Worm (Caenorhabditis elegans) whole organism, L1 larva: ENCODE data around the gene T26C5.2.

Experiments
- C16A3.4 ChIP-seq: fragments of 150-350 bp; optimal IDR thresholded peaks from 2 replicates; lab custom pipeline; 2014; ENCODE audit warnings: missing biosample characterization, missing genetic modification characterization
- Y116A8C.19 ChIP-seq: sonication (generic microtip); optimal IDR thresholded peaks from 2 replicates; lab custom pipeline; 2016; ENCODE audit warnings: missing compliant biosample characterization, missing genetic modification characterization, borderline replicate concordance
- ama-1 ChIP-seq: fragments of 150-350 bp; optimal IDR thresholded peaks from 2 replicates; lab custom pipeline; 2014
- blmp-1 ChIP-seq: fragments of 150-350 bp; optimal IDR thresholded peaks from 2 replicates; lab custom pipeline; 2014; ENCODE audit warnings: missing biosample characterization, missing genetic modification characterization
- ceh-8 ChIP-seq: fragments of 200-800 bp; sonication (Bioruptor generic); optimal IDR thresholded peaks from 2 replicates; lab custom pipeline; 2018; ENCODE audit warnings: mild to moderate bottlenecking, missing genetic modification characterization, moderate library complexity, missing compliant biosample characterization
- ceh-82 ChIP-seq, 3 experiments: fragments of 150-350 bp in 1 of 3; sonication (generic microtip) in 2 of 3; optimal IDR thresholded peaks; 2 replicates each; lab custom pipeline; 2014 to 2017; ENCODE audit warnings: missing biosample characterization in 3 of 3, missing genetic modification characterization in 3 of 3
- ceh-88 ChIP-seq: fragments of 200-800 bp; sonication (Bioruptor generic); IDR thresholded peaks from 2 replicates; pipeline ENCODE4 v1.3.6; 2022; ENCODE audit warnings: missing genetic modification characterization, missing compliant biosample characterization
- ceh-90 ChIP-seq: sonication (generic microtip); optimal IDR thresholded peaks from 2 replicates; lab custom pipeline; 2016; ENCODE audit warnings: missing genetic modification characterization, missing compliant biosample characterization
- ces-1 ChIP-seq: fragments of 150-350 bp; optimal IDR thresholded peaks from 2 replicates; lab custom pipeline; 2014; ENCODE audit warnings: missing biosample characterization, missing genetic modification reagents, missing genetic modification characterization
- dpl-1 ChIP-seq, 3 experiments: fragments of 150-350 bp in 2 of 3; sonication (generic microtip) in 1 of 3; optimal IDR thresholded peaks; 2 replicates each; lab custom pipeline; 2014 to 2017; ENCODE audit warnings: missing biosample characterization in 3 of 3, missing genetic modification characterization in 3 of 3, missing genetic modification reagents in 3 of 3
- dsc-1 ChIP-seq: sonication (generic microtip); optimal IDR thresholded peaks from 2 replicates; lab custom pipeline; 2016; ENCODE audit warnings: mild to moderate bottlenecking, missing genetic modification characterization, missing compliant biosample characterization
- efl-1 ChIP-seq, 4 experiments: fragments of 150-350 bp; optimal IDR thresholded peaks in 3 of 4; peaks in 1 of 4; 1 replicate in 1 of 4; 2 replicates in 3 of 4; lab custom pipeline; 2014; ENCODE audit warnings: missing biosample characterization in 2 of 4, missing genetic modification characterization in 2 of 4, missing genetic modification reagents in 2 of 4
- efl-3 ChIP-seq: fragments of 200-800 bp; sonication (Bioruptor generic); optimal IDR thresholded peaks from 2 replicates; lab custom pipeline; 2018; ENCODE audit warnings: mild to moderate bottlenecking, missing genetic modification characterization, missing compliant biosample characterization
- egl-27 ChIP-seq, 2 experiments: fragments of 150-350 bp in 1 of 2; sonication (generic microtip); optimal IDR thresholded peaks; 3 replicates each; lab custom pipeline; 2017 to 2018; ENCODE audit warnings: missing biosample characterization in 2 of 2, missing genetic modification characterization in 2 of 2, missing genetic modification reagents in 2 of 2
- elt-2 ChIP-seq: sonication (generic microtip); optimal IDR thresholded peaks from 2 replicates; lab custom pipeline; 2016; ENCODE audit warnings: missing genetic modification characterization, mild to moderate bottlenecking, inconsistent platforms, missing compliant biosample characterization, missing genetic modification reagents
- fkh-8 ChIP-seq: sonication (generic microtip); optimal IDR thresholded peaks from 2 replicates; lab custom pipeline; 2016; ENCODE audit warnings: mild to moderate bottlenecking, missing genetic modification characterization, missing compliant biosample characterization
- fos-1 ChIP-seq: fragments of 150-350 bp; optimal IDR thresholded peaks from 2 replicates; lab custom pipeline; 2014; ENCODE audit warnings: missing biosample characterization, missing genetic modification characterization
- lin-14 ChIP-seq: fragments of 200-800 bp; sonication (Bioruptor generic); optimal IDR thresholded peaks from 2 replicates; lab custom pipeline; 2018; ENCODE audit warnings: mild to moderate bottlenecking, missing genetic modification characterization, moderate library complexity, missing compliant biosample characterization
- lin-15B ChIP-seq: fragments of 150-350 bp; sonication (generic microtip); optimal IDR thresholded peaks from 3 replicates; lab custom pipeline; 2014; ENCODE audit warnings: missing biosample characterization, missing genetic modification characterization
- lin-35 ChIP-seq, 2 experiments: fragments of 150-350 bp; optimal IDR thresholded peaks; 2 replicates each; lab custom pipeline; 2014; ENCODE audit warnings: missing biosample characterization in 2 of 2, missing genetic modification characterization in 2 of 2, missing genetic modification reagents in 2 of 2
- lsy-2 ChIP-seq, 2 experiments: fragments of 150-350 bp; optimal IDR thresholded peaks; 2 replicates each; lab custom pipeline; 2014; ENCODE audit warnings: missing biosample characterization in 2 of 2, missing genetic modification characterization in 2 of 2
- mdl-1 ChIP-seq, 2 experiments: fragments of 150-350 bp; optimal IDR thresholded peaks; 2 replicates each; lab custom pipeline; 2014 to 2017; ENCODE audit warnings: missing biosample characterization in 2 of 2, missing genetic modification characterization in 2 of 2, inconsistent platforms in 1 of 2
- nhr-11 ChIP-seq: fragments of 150-350 bp; optimal IDR thresholded peaks from 2 replicates; lab custom pipeline; 2014; ENCODE audit warnings: missing biosample characterization, missing genetic modification characterization
- nhr-12 ChIP-seq: sonication (generic microtip); optimal IDR thresholded peaks from 2 replicates; lab custom pipeline; 2017; ENCODE audit warnings: missing biosample characterization, missing genetic modification characterization
- nhr-19 ChIP-seq: fragments of 200-800 bp; sonication (Bioruptor generic); conservative IDR thresholded peaks from 2 replicates; pipeline ENCODE4 v1.3.6; 2022; ENCODE audit warnings: missing genetic modification characterization, missing compliant biosample characterization
- nhr-47 ChIP-seq: sonication (generic microtip); optimal IDR thresholded peaks from 2 replicates; lab custom pipeline; 2016; ENCODE audit warnings: mild to moderate bottlenecking, missing genetic modification characterization, moderate library complexity, missing compliant biosample characterization
- nhr-85 ChIP-seq: sonication (generic microtip); peaks from one replicate; lab custom pipeline; 2016; ENCODE audit warnings: missing genetic modification characterization, inconsistent platforms, missing compliant biosample characterization
- pqm-1 ChIP-seq: sonication (generic microtip); optimal IDR thresholded peaks from 3 replicates; lab custom pipeline; 2017; ENCODE audit warnings: missing biosample characterization, missing genetic modification characterization
- skn-1 ChIP-seq: fragments of 150-350 bp; optimal IDR thresholded peaks from 2 replicates; lab custom pipeline; 2014; ENCODE audit warnings: missing biosample characterization, missing genetic modification characterization
- sox-4 ChIP-seq: sonication (generic microtip); optimal IDR thresholded peaks from 2 replicates; lab custom pipeline; 2016; ENCODE audit warnings: missing genetic modification characterization, missing compliant biosample characterization
- sptf-1 ChIP-seq: fragments of 150-350 bp; optimal IDR thresholded peaks from 2 replicates; lab custom pipeline; 2014; ENCODE audit warnings: missing biosample characterization, missing genetic modification characterization
- sup-37 ChIP-seq: fragments of 200-800 bp; sonication (Bioruptor generic); optimal IDR thresholded peaks from 2 replicates; lab custom pipeline; 2018; ENCODE audit warnings: mild to moderate bottlenecking, missing genetic modification characterization, missing compliant biosample characterization
- swsn-7 ChIP-seq: sonication (generic microtip); optimal IDR thresholded peaks from 2 replicates; lab custom pipeline; 2016; ENCODE audit warnings: missing genetic modification characterization, missing compliant biosample characterization
- xbp-1 ChIP-seq: sonication (generic microtip); optimal IDR thresholded peaks from 2 replicates; lab custom pipeline; 2016; ENCODE audit warnings: missing genetic modification characterization, missing compliant biosample characterization
- zip-4 ChIP-seq: fragments of 200-800 bp; sonication (Bioruptor generic); optimal IDR thresholded peaks from 2 replicates; lab custom pipeline; 2018; ENCODE audit warnings: mild to moderate bottlenecking, missing genetic modification characterization, moderate library complexity, missing compliant biosample characterization
- ztf-11 ChIP-seq, 2 experiments: sonication (generic microtip); optimal IDR thresholded peaks; 2 replicates each; lab custom pipeline; 2016 to 2017; ENCODE audit warnings: missing genetic modification characterization in 2 of 2, missing biosample characterization in 1 of 2, missing compliant biosample characterization in 1 of 2

The T26C5.2 gene

DNA sequence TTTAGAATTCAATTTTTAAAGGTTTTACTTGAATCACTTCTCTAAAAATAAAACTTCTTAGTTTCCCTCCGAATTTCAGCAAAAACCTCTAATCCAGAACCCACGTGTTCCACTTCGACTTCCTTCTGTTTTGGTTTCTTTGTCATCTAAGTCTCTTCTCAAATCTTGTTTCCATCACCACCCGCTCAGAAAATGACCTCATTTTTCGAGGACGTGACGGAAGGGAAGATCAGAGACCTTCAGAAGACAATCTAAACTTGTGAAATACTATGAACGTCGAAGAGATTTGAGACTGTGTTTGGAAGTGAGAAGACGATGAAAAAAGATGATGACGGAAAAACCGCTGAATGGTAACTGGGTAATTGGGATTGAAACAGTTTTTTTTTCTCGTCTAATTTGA, 43.4 kb upstream of the T26C5.2 start (continued):
- no peak for TF ChIP-seq efl-1 (optimal IDR thresholded peaks at IDR 0.05; lab: Kevin White, UChicago)
- no peak for TF ChIP-seq efl-1 (GFP tag; optimal IDR thresholded peaks at IDR 0.05 in 1 of 2; lab: Kevin White, UChicago)
- TF ChIP-seq ceh-90 (tag; lab: Kevin White, UChicago): no peak
- TF ChIP-seq mdl-1 (tag; optimal IDR thresholded peaks at IDR 0.05; lab: Kevin White, UChicago): no peak
- TF ChIP-seq ceh-8 (GFP tag; lab: Kevin White, UChicago): no peak
- TF ChIP-seq, all 84 proteins: peak for 5

DNA sequence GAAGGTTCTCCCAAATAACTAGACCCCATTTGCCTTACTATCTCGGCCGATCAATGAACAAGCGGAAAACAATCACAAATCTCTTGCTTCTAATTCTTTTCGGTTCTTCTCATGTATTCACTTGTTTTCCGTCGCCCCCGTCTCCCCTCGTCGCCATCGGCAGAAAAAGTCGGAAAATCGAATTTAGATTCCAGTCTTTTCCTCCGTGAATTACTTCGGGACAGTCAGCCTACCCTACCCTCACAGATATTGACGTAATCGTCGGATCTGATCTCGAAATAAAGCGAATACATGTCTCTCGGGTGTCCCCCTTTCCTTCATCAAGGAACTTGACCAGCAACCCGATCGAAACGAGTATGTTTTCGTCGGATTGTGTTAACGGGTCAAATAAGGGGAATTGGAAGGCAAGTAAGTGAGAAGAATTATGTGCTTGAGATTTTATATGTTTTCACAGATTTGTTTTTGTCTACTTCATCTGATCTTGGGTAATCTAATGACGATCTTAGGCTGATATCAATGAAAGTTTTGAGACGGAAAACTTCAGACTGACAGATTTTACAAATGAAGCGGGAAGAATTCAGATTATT, 42.4 kb upstream of the T26C5.2 start:
- TF ChIP-seq zip-4 (GFP tag; lab: Kevin White, UChicago): no peak
- peak; percentile 62 for TF ChIP-seq blmp-1 (tag; lab: Kevin White, UChicago)
- no peak for TF ChIP-seq fkh-8 (tag; lab: Kevin White, UChicago)
- TF ChIP-seq pqm-1 (tag; lab: Kevin White, UChicago): no peak
- TF ChIP-seq nhr-47 (tag; lab: Kevin White, UChicago): no peak
- TF ChIP-seq lin-14: no peak
- no peak for TF ChIP-seq ces-1
- TF ChIP-seq sptf-1 (tag; lab: Kevin White, UChicago): no peak

DNA sequence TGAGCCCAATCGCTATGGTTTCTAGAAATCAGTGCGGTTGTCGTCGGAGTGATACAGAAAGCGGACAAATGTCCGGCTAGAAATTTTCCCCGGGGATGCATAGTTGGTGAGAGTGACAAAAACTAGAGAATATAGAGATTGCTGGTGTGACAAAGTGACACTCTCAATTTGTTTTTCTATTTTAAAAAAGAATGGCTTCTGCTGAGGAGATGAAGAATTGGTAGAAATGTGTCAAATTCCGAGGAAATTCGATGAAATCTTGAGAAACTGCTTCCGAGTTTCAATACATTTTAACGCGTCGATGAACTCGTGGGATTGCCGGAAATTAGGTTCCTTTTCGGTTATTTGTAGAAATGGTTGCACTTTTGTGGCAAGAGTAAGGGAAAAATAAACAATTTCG, 38.8 kb upstream of the T26C5.2 start, which contains the start of gene twk-4:
Gene twk-4 (minus strand): TSS at position 101 of the 400 bp plus-strand sequence.
- TF ChIP-seq efl-1 (optimal IDR thresholded peaks at IDR 0.05; lab: Kevin White, UChicago) (no peak), efl-1 (GFP tag; optimal IDR thresholded peaks at IDR 0.05 in 1 of 2; lab: Kevin White, UChicago) (peak in 1 of 2 experiments; percentile 27), ces-1 (no peak)

DNA sequence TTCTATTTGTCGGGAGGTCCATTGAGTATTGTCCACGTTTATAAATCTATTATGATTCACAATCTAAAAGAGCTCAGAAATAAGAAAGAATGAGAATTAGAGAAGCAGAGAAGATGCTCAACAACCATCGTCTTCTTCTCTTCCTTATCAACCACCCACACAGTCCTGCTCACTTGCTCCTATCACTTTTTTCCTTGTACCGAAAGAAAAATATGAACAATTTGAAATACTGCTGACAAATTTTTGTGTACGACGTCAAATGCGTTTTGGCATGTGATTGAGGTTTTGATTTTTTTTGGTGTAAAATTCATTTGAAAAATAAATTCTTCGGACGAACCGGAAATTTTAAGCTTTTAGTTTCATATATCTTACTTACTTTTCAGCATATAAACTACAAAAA, 36.7 kb upstream of the T26C5.2 start:
- TF ChIP-seq dsc-1 (tag; lab: Kevin White, UChicago) (no peak), ama-1 (lab: Kevin White, UChicago) (no peak), sptf-1 (tag; lab: Kevin White, UChicago) (no peak), lin-35 (GFP tag; optimal IDR thresholded peaks at IDR 0.05; lab: Kevin White, UChicago) (peak in 1 of 2 experiments; percentile 8), skn-1 (no peak), C16A3.4 (no peak), nhr-47 (tag; lab: Kevin White, UChicago) (no peak), mdl-1 (tag; optimal IDR thresholded peaks at IDR 0.05; lab: Kevin White, UChicago) (no peak), sox-4 (no peak), efl-1 (optimal IDR thresholded peaks at IDR 0.05; lab: Kevin White, UChicago) (no peak), efl-1 (GFP tag; optimal IDR thresholded peaks at IDR 0.05 in 1 of 2; lab: Kevin White, UChicago) (no peak), fos-1 (no peak), elt-2 (tag; lab: Kevin White, UChicago) (peak; percentile 49)

DNA sequence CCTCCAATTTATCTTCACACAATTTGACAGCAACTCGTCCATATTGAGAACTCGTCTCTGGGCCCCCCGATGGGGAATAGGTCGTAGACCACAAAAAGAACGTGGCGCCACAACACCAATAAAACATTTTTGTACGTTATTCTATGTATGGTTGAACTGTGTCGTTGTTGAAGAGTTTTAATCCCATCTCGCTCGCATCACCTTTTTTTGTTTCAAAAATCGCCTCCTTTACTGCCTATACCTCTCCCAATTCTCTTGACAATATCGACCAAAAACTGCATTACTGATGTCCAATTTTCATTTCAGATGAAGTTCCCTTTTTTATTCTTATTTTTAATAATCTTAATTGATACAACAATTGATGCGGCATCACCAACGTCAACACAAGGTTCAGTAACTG, 35.8 kb upstream of the T26C5.2 start, which contains the start of gene let-23:
Gene let-23 (plus strand): TSS at position 301 of the 400 bp plus-strand sequence.
- TF ChIP-seq efl-1 (optimal IDR thresholded peaks at IDR 0.05; lab: Kevin White, UChicago) (no peak), efl-1 (GFP tag; optimal IDR thresholded peaks at IDR 0.05 in 1 of 2; lab: Kevin White, UChicago) (peak in 1 of 2 experiments; percentile 32), nhr-11 (no peak)
- TF ChIP-seq, all 84 proteins: peak for 1

DNA sequence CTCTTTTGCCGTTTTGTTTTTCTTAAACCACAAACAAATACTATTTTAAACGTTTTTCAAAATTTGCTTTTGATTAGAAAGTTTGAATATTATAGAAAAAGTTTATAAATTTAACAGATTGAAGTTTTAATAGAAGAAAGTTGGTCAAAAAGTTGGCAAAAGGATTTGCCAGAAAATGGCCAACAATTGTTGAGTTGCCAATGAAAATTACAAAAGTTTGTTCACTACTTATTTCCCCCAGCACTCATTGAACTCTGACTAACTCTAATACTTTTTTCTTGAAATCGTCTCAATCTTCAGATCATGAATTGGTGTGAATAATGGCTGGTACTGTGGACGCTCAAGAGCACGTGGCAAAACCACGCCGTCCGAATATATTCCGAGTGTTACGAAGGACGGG, 22.9 kb upstream of the T26C5.2 start, which contains the start of gene ZK1067.4:
Gene ZK1067.4 (plus strand): TSS at position 301 of the 400 bp plus-strand sequence.
- TF ChIP-seq efl-3 (GFP tag; lab: Kevin White, UChicago): no peak
- no peak for TF ChIP-seq sptf-1 (tag; lab: Kevin White, UChicago)
- TF ChIP-seq ceh-88 (GFP tag; lab: Robert Waterston, UW): no peak
- no peak for TF ChIP-seq swsn-7 (tag; lab: Kevin White, UChicago)
- TF ChIP-seq ceh-82 (tag; optimal IDR thresholded peaks at IDR 0.05; lab: Kevin White, UChicago): no peak
- no peak for TF ChIP-seq dpl-1 (GFP tag; optimal IDR thresholded peaks at IDR 0.05; lab: Kevin White, UChicago)
- no peak for TF ChIP-seq nhr-85 (tag; lab: Kevin White, UChicago)
- TF ChIP-seq xbp-1: no peak
- no peak for TF ChIP-seq nhr-12
- no peak for TF ChIP-seq Y116A8C.19
- TF ChIP-seq fkh-8 (tag; lab: Kevin White, UChicago): no peak
- no peak for TF ChIP-seq lin-15B (tag; lab: Kevin White, UChicago)
- no peak for TF ChIP-seq lsy-2 (tag; optimal IDR thresholded peaks at IDR 0.05; lab: Kevin White, UChicago)
- no peak for TF ChIP-seq ama-1 (lab: Kevin White, UChicago)
- no peak for TF ChIP-seq nhr-19
- TF ChIP-seq ceh-8 (GFP tag; lab: Kevin White, UChicago): no peak
- no peak for TF ChIP-seq ztf-11 (tag; optimal IDR thresholded peaks at IDR 0.05; lab: Kevin White, UChicago)
- TF ChIP-seq egl-27 (tag; optimal IDR thresholded peaks at IDR 0.05; lab: Kevin White, UChicago): no peak
- no peak for TF ChIP-seq sup-37 (GFP tag; lab: Kevin White, UChicago)
